Fruit fly (Drosophila melanogaster): ENCODE measurements around the gene CG4849.

CG4849 gene

dm6 chr3R:27925000-27925970, 37.9 kb upstream of the CG4849 start, which contains the start of gene mino (continued):
- TF ChIP-seq CG17359 (tag; optimal IDR thresholded peaks at IDR 0.05) (no peak), D (optimal IDR thresholded peaks at IDR 0.05) (no peak), D (GFP tag; optimal IDR thresholded peaks at IDR 0.05) (no peak), Stat92E (GFP tag; optimal IDR thresholded peaks at IDR 0.05) (no peak), CoRest (tag; optimal IDR thresholded peaks at IDR 0.05) (no peak), seq (GFP tag; IDR thresholded peaks at IDR 0.05) (no peak), CG13424 (tag; optimal IDR thresholded peaks at IDR 0.05) (no peak), Usf (GFP tag; optimal IDR thresholded peaks at IDR 0.05) (no peak), Dfd (GFP tag; optimal IDR thresholded peaks at IDR 0.05) (no peak), Trl (optimal IDR thresholded peaks at IDR 0.05) (peak in 1 of 2 experiments; percentile 62), Trl (GFP tag; optimal IDR thresholded peaks at IDR 0.05) (no peak), CG10959 (GFP tag; IDR thresholded peaks at IDR 0.05) (no peak), hkb (optimal IDR thresholded peaks at IDR 0.05) (no peak), hkb (GFP tag; IDR thresholded peaks at IDR 0.05) (no peak), CG6175 (GFP tag; IDR thresholded peaks at IDR 0.05) (0 out of 3 replicates have a peak, but pooled peaks have one; percentile 50), aop (GFP tag; IDR thresholded peaks at IDR 0.05) (no peak), CG6791 (GFP tag; IDR thresholded peaks at IDR 0.05; ENCODE audit: partially characterized antibody) (no peak), CG13287 (GFP tag; IDR thresholded peaks at IDR 0.05; ENCODE audit: partially characterized antibody) (0 out of 2 replicates have a peak, but pooled peaks have one; percentile 19), CG1647 (GFP tag; optimal IDR thresholded peaks at IDR 0.05) (no peak), CG18011 (GFP tag; optimal IDR thresholded peaks at IDR 0.05) (no peak), eve (GFP tag; optimal IDR thresholded peaks at IDR 0.05) (no peak), zen2 (GFP tag; IDR thresholded peaks at IDR 0.05; ENCODE audit: partially characterized antibody) (no peak), CG1233 (GFP tag; optimal IDR thresholded peaks at IDR 0.05) (no peak), klu (GFP tag; IDR thresholded peaks at IDR 0.05) (no peak), CG14710 (tag; optimal IDR thresholded peaks at IDR 0.05) (no peak), dpn (GFP tag; optimal IDR thresholded peaks at IDR 0.05) (no peak), CG33213 (GFP tag; optimal IDR thresholded peaks at IDR 0.05) (no peak), Rfx (GFP tag; IDR thresholded peaks at IDR 0.05) (0 out of 2 replicates have a peak, but pooled peaks have one; percentile 4), CG12299 (tag; optimal IDR thresholded peaks at IDR 0.05) (no peak), zfh2 (GFP tag; optimal IDR thresholded peaks at IDR 0.05) (no peak), CG9727 (GFP tag; optimal IDR thresholded peaks at IDR 0.05) (no peak), CG14965 (GFP tag; optimal IDR thresholded peaks at IDR 0.05; ENCODE audit: borderline replicate concordance) (no peak), CG6683 (GFP tag; optimal IDR thresholded peaks at IDR 0.05) (no peak), fd102C (GFP tag; optimal IDR thresholded peaks at IDR 0.05) (no peak), CG10431 (GFP tag; optimal IDR thresholded peaks at IDR 0.05) (no peak), Xrp1 (GFP tag; IDR thresholded peaks at IDR 0.05) (no peak), insv (GFP tag; optimal IDR thresholded peaks at IDR 0.05) (no peak), tna (GFP tag; IDR thresholded peaks at IDR 0.05; ENCODE audit: partially characterized antibody) (no peak), eyg (GFP tag; optimal IDR thresholded peaks at IDR 0.05) (no peak), CG7357 (GFP tag; IDR thresholded peaks at IDR 0.05) (no peak), Mrtf (GFP tag; IDR thresholded peaks at IDR 0.05) (no peak), CG2120 (GFP tag; optimal IDR thresholded peaks at IDR 0.05) (no peak), Camta (GFP tag; optimal IDR thresholded peaks at IDR 0.05) (no peak), Eip74EF (GFP tag; optimal IDR thresholded peaks at IDR 0.05) (no peak), peb (GFP tag; IDR thresholded peaks at IDR 0.05) (no peak), sens-2 (GFP tag; IDR thresholded peaks at IDR 0.05) (no peak), bsh (GFP tag; optimal IDR thresholded peaks at IDR 0.05) (no peak), B-H1 (GFP tag; IDR thresholded peaks at IDR 0.05) (no peak), fu2 (GFP tag; optimal IDR thresholded peaks at IDR 0.05) (no peak)
